ENCODE assay signal across 1 fruit fly cellular context in genomic region chr3R:3846482-3847046, dm6.
TF ChIP-seq lines count a peak whose summit lies in the region.

Gene CG41099, plus strand, starts transcription at chr3R:3846729.

TF ChIP-seq in whole organism, embryonic, 481 proteins besides CTCF, POLR2A, EP300 and RAD21 (continued from another document and continues in another):
- TF ChIP-seq lola (GFP tag; optimal IDR thresholded peaks at IDR 0.05; lab: Kevin White, UChicago) = no peak
- no peak for TF ChIP-seq kay (GFP tag; optimal IDR thresholded peaks at IDR 0.05; lab: Kevin White, UChicago)
- TF ChIP-seq esg (GFP tag; conservative IDR thresholded peaks at IDR 0.05; lab: Robert Waterston, UW) = no peak
- peak; percentile 10 for TF ChIP-seq HLH54F (GFP tag; optimal IDR thresholded peaks at IDR 0.05; lab: Kevin White, UChicago)
- TF ChIP-seq toy (GFP tag; IDR thresholded peaks at IDR 0.05; lab: Robert Waterston, UW) = no peak
- no peak for TF ChIP-seq pum (GFP tag; optimal IDR thresholded peaks at IDR 0.05; lab: Kevin White, UChicago)
- no peak for TF ChIP-seq sc (optimal IDR thresholded peaks at IDR 0.05; lab: Kevin White, UChicago)
- no peak for TF ChIP-seq sc (GFP tag; optimal IDR thresholded peaks at IDR 0.05; lab: Kevin White, UChicago)
- TF ChIP-seq CG18262 (tag; optimal IDR thresholded peaks at IDR 0.05; lab: Kevin White, UChicago) = no peak
- TF ChIP-seq cg (GFP tag; optimal IDR thresholded peaks at IDR 0.05; lab: Kevin White, UChicago) = no peak
- no peak for TF ChIP-seq wor (GFP tag; IDR thresholded peaks at IDR 0.05; lab: Robert Waterston, UW)
- TF ChIP-seq Kr (GFP tag; optimal IDR thresholded peaks at IDR 0.05; lab: Kevin White, UChicago) = no peak
- no peak for TF ChIP-seq CG31441 (GFP tag; IDR thresholded peaks at IDR 0.05; lab: Robert Waterston, UW)
- TF ChIP-seq Neu2 (GFP tag; optimal IDR thresholded peaks at IDR 0.05; lab: Kevin White, UChicago; ENCODE audit: borderline replicate concordance) = no peak
- TF ChIP-seq sim (GFP tag; IDR thresholded peaks at IDR 0.05; lab: Robert Waterston, UW) = no peak
- TF ChIP-seq CG6272 (GFP tag; IDR thresholded peaks at IDR 0.05; lab: Robert Waterston, UW) = no peak; the same call in 1 of the 2 replicates
- no peak for TF ChIP-seq da (GFP tag; optimal IDR thresholded peaks at IDR 0.05; lab: Kevin White, UChicago)
- TF ChIP-seq sr (GFP tag; IDR thresholded peaks at IDR 0.05; lab: Robert Waterston, UW) = no peak
- TF ChIP-seq Doc2 (GFP tag; IDR thresholded peaks at IDR 0.05; lab: Robert Waterston, UW) = no peak
- TF ChIP-seq hbn (GFP tag; IDR thresholded peaks at IDR 0.05; lab: Robert Waterston, UW; ENCODE audit: partially characterized antibody) = no peak
- no peak for TF ChIP-seq CG12236 (GFP tag; optimal IDR thresholded peaks at IDR 0.05; lab: Kevin White, UChicago)
- no peak for TF ChIP-seq dimm (GFP tag; IDR thresholded peaks at IDR 0.05; lab: Robert Waterston, UW)
- TF ChIP-seq sens (GFP tag; lab: Kevin White, UChicago) = peak; percentile 69
- TF ChIP-seq Abd-B (GFP tag; optimal IDR thresholded peaks at IDR 0.05; lab: Kevin White, UChicago) = peak; percentile 52
- TF ChIP-seq CG8290 (GFP tag; optimal IDR thresholded peaks at IDR 0.05; lab: Kevin White, UChicago) = peak; percentile 64
- TF ChIP-seq CG8290 (tag; optimal IDR thresholded peaks at IDR 0.05; lab: Kevin White, UChicago) = peak in 1 of 2 experiments; percentile 57
- no peak for TF ChIP-seq CG2875 (GFP tag; optimal IDR thresholded peaks at IDR 0.05; lab: Kevin White, UChicago)
- 0 out of 2 replicates have a peak, but pooled peaks have one; percentile 20 for TF ChIP-seq CG3847 (GFP tag; IDR thresholded peaks at IDR 0.05; lab: Robert Waterston, UW)
- no peak for TF ChIP-seq jigr1 (GFP tag; IDR thresholded peaks at IDR 0.05; lab: Robert Waterston, UW)
- no peak for TF ChIP-seq Hr78 (GFP tag; optimal IDR thresholded peaks at IDR 0.05; lab: Kevin White, UChicago)
- TF ChIP-seq CG5953 (GFP tag; IDR thresholded peaks at IDR 0.05; lab: Robert Waterston, UW) = no peak
- TF ChIP-seq Eip74EF (GFP tag; optimal IDR thresholded peaks at IDR 0.05; lab: Kevin White, UChicago) = no peak
- no peak for TF ChIP-seq Adf1 (GFP tag; IDR thresholded peaks at IDR 0.05; lab: Robert Waterston, UW)
- TF ChIP-seq CG12659 (GFP tag; optimal IDR thresholded peaks at IDR 0.05; lab: Kevin White, UChicago) = peak; percentile 10
- no peak for TF ChIP-seq Poxn (GFP tag; IDR thresholded peaks at IDR 0.05; lab: Robert Waterston, UW)
- TF ChIP-seq CG12942 (GFP tag; optimal IDR thresholded peaks at IDR 0.05; lab: Kevin White, UChicago) = no peak
- TF ChIP-seq CG4854 (GFP tag; optimal IDR thresholded peaks at IDR 0.05; lab: Kevin White, UChicago) = no peak
- no peak for TF ChIP-seq br (optimal IDR thresholded peaks at IDR 0.05; lab: Kevin White, UChicago)
- TF ChIP-seq dati (GFP tag; IDR thresholded peaks at IDR 0.05; lab: Robert Waterston, UW) = no peak
- no peak for TF ChIP-seq tio (GFP tag; optimal IDR thresholded peaks at IDR 0.05; lab: Kevin White, UChicago)
- TF ChIP-seq gfzf (GFP tag; optimal IDR thresholded peaks at IDR 0.05; lab: Kevin White, UChicago) = no peak
- TF ChIP-seq CG16779 (GFP tag; IDR thresholded peaks at IDR 0.05; lab: Robert Waterston, UW) = no peak
- TF ChIP-seq Hey (tag; optimal IDR thresholded peaks at IDR 0.05; lab: Kevin White, UChicago) = no peak
- peak in 1 of 2 experiments; percentile 17 for TF ChIP-seq crp (GFP tag; optimal IDR thresholded peaks at IDR 0.05; lab: Kevin White, UChicago)
- TF ChIP-seq fru (optimal IDR thresholded peaks at IDR 0.05; lab: Kevin White, UChicago) = no peak
- TF ChIP-seq CG1792 (GFP tag; optimal IDR thresholded peaks at IDR 0.05; lab: Kevin White, UChicago) = no peak
- TF ChIP-seq NfI (GFP tag; optimal IDR thresholded peaks at IDR 0.05; lab: Kevin White, UChicago) = peak; percentile 34
- peak; percentile 17 for TF ChIP-seq CG9609 (GFP tag; optimal IDR thresholded peaks at IDR 0.05; lab: Kevin White, UChicago)
- peak; percentile 48; the same call in 1 of the 3 replicates for TF ChIP-seq CG6791 (GFP tag; IDR thresholded peaks at IDR 0.05; lab: Robert Waterston, UW; ENCODE audit: partially characterized antibody)
- TF ChIP-seq Trl (optimal IDR thresholded peaks at IDR 0.05; lab: Kevin White, UChicago) = no peak
- no peak for TF ChIP-seq Trl (GFP tag; optimal IDR thresholded peaks at IDR 0.05; lab: Kevin White, UChicago)
- TF ChIP-seq Sox102F (GFP tag; optimal IDR thresholded peaks at IDR 0.05; lab: Kevin White, UChicago) = no peak
- TF ChIP-seq bsh (GFP tag; optimal IDR thresholded peaks at IDR 0.05; lab: Kevin White, UChicago) = no peak
- no peak for TF ChIP-seq ash1 (GFP tag; optimal IDR thresholded peaks at IDR 0.05; lab: Kevin White, UChicago)
- no peak for TF ChIP-seq Atf6 (GFP tag; IDR thresholded peaks at IDR 0.05; lab: Robert Waterston, UW)
- peak; percentile 42 for TF ChIP-seq zen (tag; optimal IDR thresholded peaks at IDR 0.05; lab: Kevin White, UChicago)
- TF ChIP-seq Mrtf (GFP tag; IDR thresholded peaks at IDR 0.05; lab: Robert Waterston, UW) = no peak
- no peak for TF ChIP-seq Opbp (GFP tag; IDR thresholded peaks at IDR 0.05; lab: Robert Waterston, UW; ENCODE audit: partially characterized antibody)
- no peak for TF ChIP-seq exex (tag; optimal IDR thresholded peaks at IDR 0.05; lab: Kevin White, UChicago)
- no peak for TF ChIP-seq C15 (GFP tag; IDR thresholded peaks at IDR 0.05; lab: Robert Waterston, UW)
- TF ChIP-seq eyg (GFP tag; optimal IDR thresholded peaks at IDR 0.05; lab: Kevin White, UChicago) = no peak
- no peak for TF ChIP-seq fd3F (GFP tag; optimal IDR thresholded peaks at IDR 0.05; lab: Kevin White, UChicago)
- TF ChIP-seq shn (GFP tag; optimal IDR thresholded peaks at IDR 0.05; lab: Kevin White, UChicago) = no peak
- TF ChIP-seq nerfin-1 (tag; optimal IDR thresholded peaks at IDR 0.05; lab: Kevin White, UChicago) = no peak
- TF ChIP-seq CG4730 (GFP tag; IDR thresholded peaks at IDR 0.05; lab: Robert Waterston, UW) = no peak
- no peak for TF ChIP-seq so (GFP tag; IDR thresholded peaks at IDR 0.05; lab: Robert Waterston, UW)
- no peak for TF ChIP-seq CG17328 (GFP tag; IDR thresholded peaks at IDR 0.05; lab: Robert Waterston, UW)
- TF ChIP-seq CG10431 (GFP tag; optimal IDR thresholded peaks at IDR 0.05; lab: Kevin White, UChicago) = no peak
- TF ChIP-seq tin (GFP tag; optimal IDR thresholded peaks at IDR 0.05; lab: Kevin White, UChicago) = no peak
- no peak for TF ChIP-seq CG18764 (GFP tag; optimal IDR thresholded peaks at IDR 0.05; lab: Kevin White, UChicago)
- peak; percentile 78 for TF ChIP-seq CG11723 (GFP tag; optimal IDR thresholded peaks at IDR 0.05; lab: Kevin White, UChicago)
- TF ChIP-seq CG1603 (tag; optimal IDR thresholded peaks at IDR 0.05; lab: Kevin White, UChicago) = peak; percentile 97
- TF ChIP-seq CG7745 (tag; optimal IDR thresholded peaks at IDR 0.05; lab: Kevin White, UChicago) = no peak
- no peak for TF ChIP-seq CG8281 (tag; optimal IDR thresholded peaks at IDR 0.05; lab: Kevin White, UChicago)
- no peak for TF ChIP-seq run (tag; optimal IDR thresholded peaks at IDR 0.05; lab: Kevin White, UChicago)
- TF ChIP-seq pzg (GFP tag; optimal IDR thresholded peaks at IDR 0.05; lab: Kevin White, UChicago) = peak; percentile 33
- TF ChIP-seq Dp (GFP tag; optimal IDR thresholded peaks at IDR 0.05; lab: Kevin White, UChicago) = no peak
- TF ChIP-seq CG13296 (GFP tag; optimal IDR thresholded peaks at IDR 0.05; lab: Kevin White, UChicago) = no peak
- no peak for TF ChIP-seq CG10267 (tag; optimal IDR thresholded peaks at IDR 0.05; lab: Kevin White, UChicago)
- TF ChIP-seq wek (GFP tag; optimal IDR thresholded peaks at IDR 0.05; lab: Kevin White, UChicago) = no peak
- TF ChIP-seq CG15514 (GFP tag; optimal IDR thresholded peaks at IDR 0.05; lab: Kevin White, UChicago) = peak; percentile 90
- TF ChIP-seq Vsx1 (GFP tag; optimal IDR thresholded peaks at IDR 0.05; lab: Kevin White, UChicago) = no peak
- no peak for TF ChIP-seq MTF-1 (GFP tag; optimal IDR thresholded peaks at IDR 0.05; lab: Kevin White, UChicago; ENCODE audit: borderline replicate concordance)
- TF ChIP-seq CG5245 (GFP tag; optimal IDR thresholded peaks at IDR 0.05; lab: Kevin White, UChicago) = peak; percentile 65
- TF ChIP-seq yki (optimal IDR thresholded peaks at IDR 0.05; lab: Kevin White, UChicago) = no peak
- TF ChIP-seq seq (GFP tag; IDR thresholded peaks at IDR 0.05; lab: Robert Waterston, UW) = no peak
- no peak for TF ChIP-seq Dip3 (GFP tag; optimal IDR thresholded peaks at IDR 0.05; lab: Kevin White, UChicago)
- TF ChIP-seq CG14050 (GFP tag; IDR thresholded peaks at IDR 0.05; lab: Robert Waterston, UW) = no peak
- TF ChIP-seq Fer1 (GFP tag; optimal IDR thresholded peaks at IDR 0.05; lab: Kevin White, UChicago) = no peak
- no peak for TF ChIP-seq CG17912 (GFP tag; optimal IDR thresholded peaks at IDR 0.05; lab: Kevin White, UChicago)
- TF ChIP-seq disco-r (GFP tag; optimal IDR thresholded peaks at IDR 0.05; lab: Kevin White, UChicago) = no peak
- TF ChIP-seq bigmax (GFP tag; optimal IDR thresholded peaks at IDR 0.05; lab: Kevin White, UChicago) = no peak
- TF ChIP-seq CG9437 (GFP tag; optimal IDR thresholded peaks at IDR 0.05; lab: Kevin White, UChicago) = no peak
- TF ChIP-seq CG17186 (GFP tag; optimal IDR thresholded peaks at IDR 0.05; lab: Kevin White, UChicago) = no peak
- TF ChIP-seq chif (GFP tag; optimal IDR thresholded peaks at IDR 0.05; lab: Kevin White, UChicago) = no peak
- TF ChIP-seq CG17359 (tag; optimal IDR thresholded peaks at IDR 0.05; lab: Kevin White, UChicago) = no peak
- TF ChIP-seq HmgZ (tag; optimal IDR thresholded peaks at IDR 0.05; lab: Kevin White, UChicago) = no peak
- TF ChIP-seq hth (optimal IDR thresholded peaks at IDR 0.05; lab: Kevin White, UChicago) = no peak
- no peak for TF ChIP-seq CG15269 (tag; optimal IDR thresholded peaks at IDR 0.05; lab: Kevin White, UChicago)
- TF ChIP-seq Hsf (GFP tag; optimal IDR thresholded peaks at IDR 0.05; lab: Kevin White, UChicago) = no peak
- TF ChIP-seq trem (tag; optimal IDR thresholded peaks at IDR 0.05; lab: Kevin White, UChicago) = no peak
- no peak for TF ChIP-seq zf30C (GFP tag; optimal IDR thresholded peaks at IDR 0.05; lab: Kevin White, UChicago)
- TF ChIP-seq peb (GFP tag; IDR thresholded peaks at IDR 0.05; lab: Robert Waterston, UW) = no peak
- no peak for TF ChIP-seq her (GFP tag; optimal IDR thresholded peaks at IDR 0.05; lab: Kevin White, UChicago)
- TF ChIP-seq H2.0 (GFP tag; IDR thresholded peaks at IDR 0.05; lab: Robert Waterston, UW) = no peak
- no peak for TF ChIP-seq hkb (optimal IDR thresholded peaks at IDR 0.05; lab: Kevin White, UChicago)
- TF ChIP-seq hkb (GFP tag; IDR thresholded peaks at IDR 0.05; lab: Robert Waterston, UW) = no peak
- no peak for TF ChIP-seq cato (GFP tag; optimal IDR thresholded peaks at IDR 0.05; lab: Kevin White, UChicago; ENCODE audit: borderline replicate concordance)
- no peak for TF ChIP-seq Dbx (GFP tag; IDR thresholded peaks at IDR 0.05; lab: Robert Waterston, UW)
- TF ChIP-seq zfh1 (GFP tag; IDR thresholded peaks at IDR 0.05; lab: Robert Waterston, UW) = peak; percentile 27; the same call in 1 of the 3 replicates
- TF ChIP-seq CG9876 (GFP tag; optimal IDR thresholded peaks at IDR 0.05; lab: Kevin White, UChicago) = no peak
- no peak for TF ChIP-seq abd-A (tag; optimal IDR thresholded peaks at IDR 0.05; lab: Kevin White, UChicago)
- TF ChIP-seq ro (GFP tag; IDR thresholded peaks at IDR 0.05; lab: Robert Waterston, UW) = no peak
- TF ChIP-seq repo (GFP tag; optimal IDR thresholded peaks at IDR 0.05; lab: Kevin White, UChicago) = no peak
- no peak for TF ChIP-seq org-1 (GFP tag; optimal IDR thresholded peaks at IDR 0.05; lab: Kevin White, UChicago)
- no peak for TF ChIP-seq sna (GFP tag; IDR thresholded peaks at IDR 0.05; lab: Robert Waterston, UW; ENCODE audit: partially characterized antibody)
- TF ChIP-seq odd (GFP tag; optimal IDR thresholded peaks at IDR 0.05; lab: Kevin White, UChicago) = no peak
- no peak for TF ChIP-seq CG8944 (GFP tag; optimal IDR thresholded peaks at IDR 0.05; lab: Kevin White, UChicago)
- no peak for TF ChIP-seq HLHmδ (GFP tag; optimal IDR thresholded peaks at IDR 0.05; lab: Kevin White, UChicago)
- no peak for TF ChIP-seq CG34422 (GFP tag; IDR thresholded peaks at IDR 0.05; lab: Robert Waterston, UW)
- peak; percentile 13 for TF ChIP-seq CoRest (tag; optimal IDR thresholded peaks at IDR 0.05; lab: Kevin White, UChicago)
- no peak for TF ChIP-seq GATAe (GFP tag; conservative IDR thresholded peaks at IDR 0.05; lab: Robert Waterston, UW)
- no peak for TF ChIP-seq Bgb (GFP tag; IDR thresholded peaks at IDR 0.05; lab: Robert Waterston, UW; ENCODE audit: partially characterized antibody)
- TF ChIP-seq HmgD (GFP tag; optimal IDR thresholded peaks at IDR 0.05; lab: Kevin White, UChicago) = no peak
- TF ChIP-seq YL-1 (GFP tag; optimal IDR thresholded peaks at IDR 0.05; lab: Kevin White, UChicago) = no peak
- peak; percentile 26 for TF ChIP-seq nmo (GFP tag; optimal IDR thresholded peaks at IDR 0.05; lab: Kevin White, UChicago)
- no peak for TF ChIP-seq Hr3 (GFP tag; optimal IDR thresholded peaks at IDR 0.05; lab: Kevin White, UChicago)
- no peak for TF ChIP-seq Hand (GFP tag; optimal IDR thresholded peaks at IDR 0.05; lab: Kevin White, UChicago)
- TF ChIP-seq CG6813 (GFP tag; optimal IDR thresholded peaks at IDR 0.05; lab: Kevin White, UChicago) = no peak
- no peak for TF ChIP-seq luna (GFP tag; optimal IDR thresholded peaks at IDR 0.05; lab: Kevin White, UChicago)
- TF ChIP-seq twi (tag; optimal IDR thresholded peaks at IDR 0.05; lab: Kevin White, UChicago) = no peak
- TF ChIP-seq CG3995 (GFP tag; optimal IDR thresholded peaks at IDR 0.05; lab: Kevin White, UChicago) = peak; percentile 10
- no peak for TF ChIP-seq CG12104 (GFP tag; optimal IDR thresholded peaks at IDR 0.05; lab: Kevin White, UChicago)
- TF ChIP-seq ap (GFP tag; IDR thresholded peaks at IDR 0.05; lab: Robert Waterston, UW) = no peak
- TF ChIP-seq CG30403 (GFP tag; optimal IDR thresholded peaks at IDR 0.05; lab: Kevin White, UChicago) = no peak
- TF ChIP-seq H15 (GFP tag; IDR thresholded peaks at IDR 0.05; lab: Robert Waterston, UW) = no peak
- no peak for TF ChIP-seq CG12744 (GFP tag; optimal IDR thresholded peaks at IDR 0.05; lab: Kevin White, UChicago)
- no peak for TF ChIP-seq CG15011 (GFP tag; optimal IDR thresholded peaks at IDR 0.05; lab: Kevin White, UChicago)
- TF ChIP-seq crc (GFP tag; optimal IDR thresholded peaks at IDR 0.05; lab: Kevin White, UChicago) = no peak
- no peak for TF ChIP-seq mld (GFP tag; IDR thresholded peaks at IDR 0.05; lab: Robert Waterston, UW; ENCODE audit: partially characterized antibody)
